Worm (Caenorhabditis elegans) whole organism, midembryonic: Measurements from ENCODE around the gene C05C9.1.

Experiments used
- T22C8.4 ChIP-seq: fragments of 200-800 bp; sonication (Bioruptor generic); IDR thresholded peaks from 2 replicates; pipeline ENCODE4 v1.3.6; 2022; ENCODE audit warnings: missing genetic modification characterization, missing compliant biosample characterization
- cog-1 ChIP-seq: sonication (generic microtip); optimal IDR thresholded peaks from 2 replicates; lab custom pipeline; 2016; ENCODE audit warnings: missing genetic modification characterization, missing compliant biosample characterization
- klf-2 ChIP-seq: fragments of 200-800 bp; sonication (Bioruptor generic); conservative IDR thresholded peaks from 2 replicates; pipeline ENCODE4 v1.3.6; 2022; ENCODE audit warnings: missing genetic modification reagents, missing genetic modification characterization, missing compliant biosample characterization
- med-1 ChIP-seq: sonication (generic microtip); optimal IDR thresholded peaks from 2 replicates; lab custom pipeline; 2017; ENCODE audit warnings: missing genetic modification characterization, mild to moderate bottlenecking, missing compliant biosample characterization, antibody characterized with exemption, missing genetic modification reagents; ENCODE audit not compliant: insufficient read depth
- tab-1 ChIP-seq: fragments of 200-800 bp; sonication (Bioruptor generic); IDR thresholded peaks from 2 replicates; pipeline ENCODE4 v1.3.6; 2022; ENCODE audit warnings: missing genetic modification characterization, missing compliant biosample characterization
- ztf-23 ChIP-seq: fragments of 200-800 bp; sonication (Bioruptor generic); IDR thresholded peaks from 2 replicates; pipeline ENCODE4 v1.3.6; 2022; ENCODE audit warnings: missing genetic modification reagents, missing genetic modification characterization, missing compliant biosample characterization

DNA sequence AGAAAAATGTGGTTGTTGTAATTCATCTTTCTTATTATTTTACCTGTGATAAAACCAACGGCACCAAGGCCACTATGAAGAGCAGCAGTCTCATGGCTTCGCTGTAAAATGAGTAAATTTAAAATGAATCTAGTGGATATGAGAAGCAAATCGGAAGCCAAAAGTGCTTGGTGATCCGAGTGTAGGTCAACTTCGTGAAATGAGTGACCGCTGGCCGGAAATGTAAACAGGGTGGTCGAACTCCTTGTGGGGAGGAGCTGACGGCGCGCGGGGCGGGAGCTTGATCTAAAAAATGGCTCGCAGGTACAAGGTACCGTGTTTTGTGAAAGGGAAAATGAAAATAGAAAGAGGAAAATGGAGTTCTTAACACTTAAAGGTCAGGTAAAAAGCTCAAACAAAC is 36.1 kb downstream of the C05C9.1 start, which contains the start of gene C34F6.1:
- no peak for TF ChIP-seq klf-2
- TF ChIP-seq ztf-23: no peak
- no peak for TF ChIP-seq med-1
- no peak for TF ChIP-seq tab-1 (GFP tag; lab: Robert Waterston, UW)
- TF ChIP-seq cog-1 (tag; lab: Kevin White, UChicago): no peak
- TF ChIP-seq T22C8.4 (GFP tag; lab: Robert Waterston, UW): no peak
